Worm (Caenorhabditis elegans) whole organism, midembryonic: ENCODE data around the gene clp-1.

Experiments
- flt-1 ChIP-seq: fragments of 200-800 bp; sonication (Bioruptor generic); IDR thresholded peaks from 2 replicates; pipeline ENCODE4 v1.3.6; 2022; ENCODE audit warnings: missing genetic modification characterization, missing compliant biosample characterization
- med-1 ChIP-seq: sonication (generic microtip); optimal IDR thresholded peaks from 2 replicates; lab custom pipeline; 2017; ENCODE audit warnings: missing genetic modification characterization, mild to moderate bottlenecking, missing compliant biosample characterization, antibody characterized with exemption, missing genetic modification reagents; ENCODE audit not compliant: insufficient read depth
- ref-1 ChIP-seq: fragments of 200-800 bp; sonication (Bioruptor generic); conservative IDR thresholded peaks from 2 replicates; pipeline ENCODE4 v1.3.6; 2022; ENCODE audit warnings: missing genetic modification reagents, missing genetic modification characterization, missing compliant biosample characterization

DNA sequence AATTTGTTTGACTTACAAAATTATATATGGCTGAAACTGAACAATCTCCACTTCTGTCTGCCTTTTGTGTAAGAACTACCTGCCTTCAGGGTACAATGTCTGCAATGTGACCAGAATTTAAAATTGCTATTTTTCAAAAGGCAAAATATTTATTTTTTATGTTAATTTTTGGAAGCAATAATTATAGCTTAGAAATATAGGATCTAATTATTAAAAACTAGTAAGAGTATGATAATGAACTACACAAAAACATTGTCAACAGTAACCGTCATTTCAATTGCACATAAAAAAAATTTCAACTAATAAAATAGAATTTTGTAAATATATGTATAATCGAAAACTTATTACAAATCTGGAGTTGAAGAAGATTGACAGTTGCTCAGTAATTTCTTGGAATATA is 22.8 kb upstream of the clp-1 start, which contains the start of gene C29E4.9:
- TF ChIP-seq ref-1 (GFP tag; lab: Robert Waterston, UW), result no peak
- TF ChIP-seq med-1 (GFP tag; lab: Kevin White, UChicago), result no peak
- TF ChIP-seq flt-1 (GFP tag; lab: Robert Waterston, UW), result no peak
